Fruit fly (Drosophila melanogaster) whole organism, embryonic: Measurements from ENCODE around the gene CG31792.

Experiments used
- Adf1 ChIP-seq: fragments of 200-800 bp; sonication (Bioruptor generic); IDR thresholded peaks from 2 replicates; pipeline ENCODE4 v1.3.6; 2022; ENCODE audit warnings: missing biosample characterization, missing genetic modification characterization
- Atf-2 ChIP-seq: fragments of 200-800 bp; sonication (Bioruptor generic); optimal IDR thresholded peaks from 2 replicates; lab custom pipeline; 2016; ENCODE audit warnings: missing biosample characterization, missing genetic modification characterization
- CG10209 ChIP-seq: fragments of 200-800 bp; sonication (Bioruptor generic); optimal IDR thresholded peaks from 3 replicates; lab custom pipeline; 2017; ENCODE audit warnings: missing biosample characterization, mild to moderate bottlenecking, missing genetic modification characterization, missing genetic modification reagents
- CG10321 ChIP-seq: fragments of 200-800 bp; sonication (Bioruptor generic); IDR thresholded peaks from 2 replicates; pipeline ENCODE4 v1.3.6; 2022; ENCODE audit warnings: missing biosample characterization, missing genetic modification characterization
- CG10959 ChIP-seq: fragments of 200-800 bp; sonication (Bioruptor generic); IDR thresholded peaks from 2 replicates; pipeline ENCODE4 v1.3.6; 2022; ENCODE audit warnings: missing biosample characterization, missing genetic modification characterization
- CG11456 ChIP-seq: fragments of 200-800 bp; sonication (Bioruptor generic); IDR thresholded peaks from 3 replicates; pipeline ENCODE4 v1.3.6; 2022; ENCODE audit warnings: missing biosample characterization, missing genetic modification characterization
- CG12299 ChIP-seq: fragments of 200-800 bp; sonication (Bioruptor generic); optimal IDR thresholded peaks from 2 replicates; lab custom pipeline; 2018; ENCODE audit warnings: missing biosample characterization, mild to moderate bottlenecking, missing genetic modification characterization
- CG12942 ChIP-seq: fragments of 200-800 bp; sonication (Bioruptor generic); optimal IDR thresholded peaks from 3 replicates; lab custom pipeline; 2016; ENCODE audit warnings: missing biosample characterization, missing genetic modification characterization
- CG13775 ChIP-seq: fragments of 200-800 bp; sonication (Bioruptor generic); optimal IDR thresholded peaks from 3 replicates; lab custom pipeline; 2017; ENCODE audit warnings: missing biosample characterization, mild to moderate bottlenecking, missing genetic modification characterization
- CG14441 ChIP-seq: fragments of 200-800 bp; sonication (Bioruptor generic); IDR thresholded peaks from 2 replicates; pipeline ENCODE4 v1.3.6; 2022; ENCODE audit warnings: missing biosample characterization, missing genetic modification characterization
- CG15011 ChIP-seq: fragments of 200-800 bp; sonication (Bioruptor generic); optimal IDR thresholded peaks from 3 replicates; lab custom pipeline; 2018; ENCODE audit warnings: missing biosample characterization, mild to moderate bottlenecking, missing genetic modification characterization
- CG17359 ChIP-seq: fragments of 200-800 bp; sonication (Bioruptor generic); optimal IDR thresholded peaks from 3 replicates; lab custom pipeline; 2018; ENCODE audit warnings: missing biosample characterization, mild to moderate bottlenecking, missing genetic modification characterization, moderate library complexity
- CG17829 ChIP-seq: fragments of 200-800 bp; optimal IDR thresholded peaks from 2 replicates; lab custom pipeline; 2019; ENCODE audit warnings: missing biosample characterization, mild to moderate bottlenecking, missing genetic modification characterization, moderate library complexity
- CG42726 ChIP-seq: fragments of 200-800 bp; sonication (Bioruptor generic); IDR thresholded peaks from 2 replicates; pipeline ENCODE4 v1.3.6; 2022; ENCODE audit warnings: missing biosample characterization, missing genetic modification characterization; ENCODE audit not compliant: partially characterized antibody
- CG4424 ChIP-seq: fragments of 200-800 bp; sonication (Bioruptor generic); optimal IDR thresholded peaks from 3 replicates; lab custom pipeline; 2016; ENCODE audit warnings: missing biosample characterization, missing genetic modification characterization
- CG4820 ChIP-seq: fragments of 200-800 bp; sonication (Bioruptor generic); optimal IDR thresholded peaks from 3 replicates; lab custom pipeline; 2016; ENCODE audit warnings: missing biosample characterization, missing genetic modification characterization
- CG6254 ChIP-seq: fragments of 200-800 bp; sonication (Bioruptor generic); optimal IDR thresholded peaks from 3 replicates; lab custom pipeline; 2017; ENCODE audit warnings: mild to moderate bottlenecking, missing biosample characterization, missing genetic modification reagents, missing genetic modification characterization
- CG7372 ChIP-seq: fragments of 200-800 bp; sonication (Bioruptor generic); IDR thresholded peaks from 2 replicates; pipeline ENCODE4 v1.3.6; 2022; ENCODE audit warnings: missing biosample characterization, missing genetic modification characterization
- CG7839 ChIP-seq: fragments of 200-800 bp; sonication (Bioruptor generic); optimal IDR thresholded peaks from 3 replicates; lab custom pipeline; 2018; ENCODE audit warnings: missing biosample characterization, mild to moderate bottlenecking, missing genetic modification characterization, moderate library complexity
- CG7963 ChIP-seq: fragments of 200-800 bp; sonication (Bioruptor generic); IDR thresholded peaks from 3 replicates; pipeline ENCODE4 v1.3.6; 2022; ENCODE audit warnings: missing biosample characterization, missing genetic modification characterization; ENCODE audit not compliant: partially characterized antibody
- CG9215 ChIP-seq: fragments of 200-800 bp; sonication (Bioruptor generic); IDR thresholded peaks from 2 replicates; pipeline ENCODE4 v1.3.6; 2022; ENCODE audit warnings: missing biosample characterization, missing genetic modification characterization
- D ChIP-seq, 2 experiments: fragments of 200-800 bp in 1 of 2; fragments of >200 bp in 1 of 2; sonication (Bioruptor generic) in 1 of 2; optimal IDR thresholded peaks; 2 replicates in 1 of 2; 3 replicates in 1 of 2; lab custom pipeline; 2017; ENCODE audit warnings: mild to moderate bottlenecking in 1 of 2, missing biosample characterization in 1 of 2, missing genetic modification characterization in 1 of 2, missing genetic modification reagents in 1 of 2
- Dfd ChIP-seq, 2 experiments: fragments of >200 bp; optimal IDR thresholded peaks; 2 replicates each; lab custom pipeline; 2017; ENCODE audit warnings: missing biosample characterization in 2 of 2, missing genetic modification characterization in 2 of 2
- Elba2 ChIP-seq: fragments of 200-800 bp; sonication (Bioruptor generic); optimal IDR thresholded peaks from 3 replicates; lab custom pipeline; 2016; ENCODE audit warnings: missing biosample characterization, missing genetic modification characterization
- Lhr ChIP-seq: fragments of 200-800 bp; sonication (Bioruptor generic); optimal IDR thresholded peaks from 3 replicates; lab custom pipeline; 2017; ENCODE audit warnings: mild to moderate bottlenecking, missing biosample characterization, missing genetic modification reagents, missing genetic modification characterization
- Mad ChIP-seq: fragments of 200-800 bp; sonication (Bioruptor generic); optimal IDR thresholded peaks from 2 replicates; lab custom pipeline; 2016; ENCODE audit warnings: missing biosample characterization, missing genetic modification characterization
- Oaz ChIP-seq: fragments of 200-800 bp; sonication (Bioruptor generic); IDR thresholded peaks from 2 replicates; pipeline ENCODE4 v1.3.6; 2022; ENCODE audit warnings: missing biosample characterization, missing genetic modification characterization
- Oli ChIP-seq: fragments of 200-800 bp; sonication (Bioruptor generic); optimal IDR thresholded peaks from 2 replicates; lab custom pipeline; 2018; ENCODE audit warnings: missing biosample characterization, mild to moderate bottlenecking, missing genetic modification characterization, moderate library complexity
- Spps ChIP-seq: fragments of 200-800 bp; sonication (Bioruptor generic); optimal IDR thresholded peaks from 2 replicates; lab custom pipeline; 2018; ENCODE audit warnings: missing biosample characterization, mild to moderate bottlenecking, missing genetic modification characterization
- Taf1 ChIP-seq: fragments of 200-800 bp; sonication (Bioruptor generic); IDR thresholded peaks from 2 replicates; pipeline ENCODE4 v1.3.6; 2022; ENCODE audit warnings: missing biosample characterization, missing genetic modification characterization
- Tbp ChIP-seq: fragments of >200 bp; optimal IDR thresholded peaks from 2 replicates; lab custom pipeline; 2018; ENCODE audit warnings: missing biosample characterization, missing genetic modification characterization
- ato ChIP-seq: fragments of 200-800 bp; sonication (Bioruptor generic); IDR thresholded peaks from 2 replicates; pipeline ENCODE4 v1.3.6; 2022; ENCODE audit warnings: missing biosample characterization, missing genetic modification characterization; ENCODE audit not compliant: partially characterized antibody
- cato ChIP-seq: fragments of 200-800 bp; sonication (Bioruptor generic); optimal IDR thresholded peaks from 2 replicates; lab custom pipeline; 2016; ENCODE audit warnings: missing biosample characterization, missing genetic modification characterization, borderline replicate concordance
- crol ChIP-seq: fragments of 200-800 bp; sonication (Bioruptor generic); IDR thresholded peaks from 2 replicates; pipeline ENCODE4 v1.3.6; 2022; ENCODE audit warnings: missing biosample characterization, missing genetic modification characterization
- ems ChIP-seq: fragments of 200-800 bp; sonication (Bioruptor generic); optimal IDR thresholded peaks from 3 replicates; lab custom pipeline; 2016; ENCODE audit warnings: missing biosample characterization, missing genetic modification characterization
- fd64A ChIP-seq: fragments of 200-800 bp; sonication (Bioruptor generic); optimal IDR thresholded peaks from 3 replicates; lab custom pipeline; 2018; ENCODE audit warnings: missing biosample characterization, mild to moderate bottlenecking, missing genetic modification characterization
- gem ChIP-seq: fragments of 200-800 bp; sonication (Bioruptor generic); optimal IDR thresholded peaks from 2 replicates; lab custom pipeline; 2019; ENCODE audit warnings: missing biosample characterization, mild to moderate bottlenecking, missing genetic modification characterization, moderate library complexity
- gfzf ChIP-seq: fragments of 200-800 bp; sonication (Bioruptor generic); optimal IDR thresholded peaks from 2 replicates; lab custom pipeline; 2016; ENCODE audit warnings: missing biosample characterization, mild to moderate bottlenecking, missing genetic modification characterization, moderate library complexity
- ham ChIP-seq: fragments of 200-800 bp; sonication (Bioruptor generic); IDR thresholded peaks from 2 replicates; pipeline ENCODE4 v1.3.6; 2022; ENCODE audit warnings: missing biosample characterization, missing genetic modification characterization
- ind ChIP-seq: fragments of 200-800 bp; sonication (Bioruptor generic); optimal IDR thresholded peaks from 3 replicates; lab custom pipeline; 2016; ENCODE audit warnings: missing biosample characterization, missing genetic modification characterization
- jumu ChIP-seq: fragments of 200-800 bp; sonication (Bioruptor generic); optimal IDR thresholded peaks from 3 replicates; lab custom pipeline; 2016; ENCODE audit warnings: missing biosample characterization, missing genetic modification characterization
- kay ChIP-seq: fragments of 200-800 bp; sonication (Bioruptor generic); optimal IDR thresholded peaks from 2 replicates; lab custom pipeline; 2016; ENCODE audit warnings: missing biosample characterization, missing genetic modification characterization
- ken ChIP-seq: fragments of 200-800 bp; sonication (Bioruptor generic); IDR thresholded peaks from 3 replicates; pipeline ENCODE4 v1.3.6; 2022; ENCODE audit warnings: missing biosample characterization, missing genetic modification characterization
- lilli ChIP-seq: fragments of 200-800 bp; sonication (Bioruptor generic); optimal IDR thresholded peaks from 3 replicates; lab custom pipeline; 2016; ENCODE audit warnings: missing biosample characterization, missing genetic modification characterization
- pum ChIP-seq: fragments of 200-800 bp; sonication (Bioruptor generic); optimal IDR thresholded peaks from 2 replicates; lab custom pipeline; 2016; ENCODE audit warnings: missing biosample characterization, missing genetic modification characterization
- rib ChIP-seq: fragments of 200-800 bp; sonication (Bioruptor generic); IDR thresholded peaks from 2 replicates; pipeline ENCODE4 v1.3.6; 2022; ENCODE audit warnings: missing biosample characterization, missing genetic modification characterization
- row ChIP-seq: fragments of 200-800 bp; sonication (Bioruptor generic); IDR thresholded peaks from 3 replicates; pipeline ENCODE4 v1.3.6; 2022; ENCODE audit warnings: missing biosample characterization, missing genetic modification characterization
- stc ChIP-seq: fragments of 200-800 bp; sonication (Bioruptor generic); IDR thresholded peaks from 2 replicates; pipeline ENCODE4 v1.3.6; 2022; ENCODE audit warnings: missing biosample characterization, missing genetic modification characterization
- sug ChIP-seq: fragments of 200-800 bp; optimal IDR thresholded peaks from 2 replicates; lab custom pipeline; 2019; ENCODE audit warnings: missing biosample characterization, mild to moderate bottlenecking, missing genetic modification characterization, moderate library complexity
- tgo ChIP-seq: fragments of 200-800 bp; sonication (Bioruptor generic); IDR thresholded peaks from 3 replicates; pipeline ENCODE4 v1.3.6; 2022; ENCODE audit warnings: missing biosample characterization, missing genetic modification characterization

The CG31792 gene

dm6 chr2L:18948065-18948723 lies 49.1 kb upstream of the CG31792 start (continued):
- TF ChIP-seq ken (GFP tag; lab: Robert Waterston, UW) (peak; percentile 61; the same call in 1 of the 3 replicates), Elba2 (GFP tag; lab: Kevin White, UChicago) (no peak), CG13775 (GFP tag; lab: Kevin White, UChicago) (peak; percentile 67), CG10209 (GFP tag; lab: Kevin White, UChicago) (peak; percentile 77), CG17359 (peak; percentile 72), CG42726 (GFP tag; lab: Robert Waterston, UW) (no peak), Tbp (GFP tag; lab: Kevin White, UChicago) (no peak), Oaz (no peak), ham (GFP tag; lab: Robert Waterston, UW) (no peak), CG9215 (no peak), CG7839 (tag; lab: Kevin White, UChicago) (peak; percentile 75), cato (peak; percentile 25), ato (GFP tag; lab: Robert Waterston, UW) (no peak), ind (GFP tag; lab: Kevin White, UChicago) (peak; percentile 26), jumu (GFP tag; lab: Kevin White, UChicago) (peak; percentile 18), rib (GFP tag; lab: Robert Waterston, UW) (no peak), CG17829 (tag; lab: Kevin White, UChicago) (peak; percentile 81), CG7963 (GFP tag; lab: Robert Waterston, UW) (no peak), Lhr (GFP tag; lab: Kevin White, UChicago) (no peak), row (peak; percentile 80), gem (peak; percentile 91), CG11456 (GFP tag; lab: Robert Waterston, UW) (no peak), crol (GFP tag; lab: Robert Waterston, UW) (no peak), CG12299 (peak; percentile 34), Mad (GFP tag; lab: Kevin White, UChicago) (peak; percentile 29), Taf1 (GFP tag; lab: Robert Waterston, UW) (no peak), Dfd (GFP tag; optimal IDR thresholded peaks at IDR 0.05; lab: Kevin White, UChicago) (no peak), pum (peak; percentile 27), CG6254 (GFP tag; lab: Kevin White, UChicago) (peak; percentile 57), CG4424 (GFP tag; lab: Kevin White, UChicago) (peak; percentile 56), Oli (tag; lab: Kevin White, UChicago) (peak; percentile 86), kay (no peak), CG12942 (GFP tag; lab: Kevin White, UChicago) (peak; percentile 48), CG15011 (no peak), Spps (tag; lab: Kevin White, UChicago) (peak; percentile 71), stc (GFP tag; lab: Robert Waterston, UW) (no peak), CG10959 (GFP tag; lab: Robert Waterston, UW) (no peak), lilli (GFP tag; lab: Kevin White, UChicago) (peak; percentile 28), fd64A (GFP tag; lab: Kevin White, UChicago) (peak; percentile 2), ems (GFP tag; lab: Kevin White, UChicago) (peak; percentile 34), CG10321 (no peak), gfzf (GFP tag; lab: Kevin White, UChicago) (no peak), Adf1 (GFP tag; lab: Robert Waterston, UW) (no peak), sug (tag; lab: Kevin White, UChicago) (no peak), CG4820 (GFP tag; lab: Kevin White, UChicago) (peak; percentile 48), Atf-2 (GFP tag; lab: Kevin White, UChicago) (peak; percentile 39), CG14441 (GFP tag; lab: Robert Waterston, UW) (no peak), CG7372 (GFP tag; lab: Robert Waterston, UW) (0 out of 2 replicates have a peak, but pooled peaks have one; percentile 16), D (optimal IDR thresholded peaks at IDR 0.05; lab: Kevin White, UChicago) (no peak), D (GFP tag; optimal IDR thresholded peaks at IDR 0.05; lab: Kevin White, UChicago) (peak; percentile 79), tgo (no peak)
